Worm (Caenorhabditis elegans) whole organism, young adult: ENCODE results near the gene mua-6.

Source experiments
- B0019.2 ChIP-seq: fragments of 200-800 bp; sonication (Bioruptor generic); conservative IDR thresholded peaks from 2 replicates; pipeline ENCODE4 v1.3.6; 2022; ENCODE audit warnings: missing genetic modification reagents, missing genetic modification characterization, missing compliant biosample characterization
- B0035.1 ChIP-seq: sonication (generic microtip); optimal IDR thresholded peaks from 2 replicates; lab custom pipeline; 2016; ENCODE audit warnings: missing genetic modification characterization, mild to moderate bottlenecking, missing compliant biosample characterization, missing genotype, missing genetic modification reagents
- B0261.1 ChIP-seq: sonication (generic microtip); optimal IDR thresholded peaks from 2 replicates; lab custom pipeline; 2016; ENCODE audit warnings: mild to moderate bottlenecking, missing genetic modification characterization, moderate library complexity, missing compliant biosample characterization
- F22D6.2 ChIP-seq: sonication (generic microtip); optimal IDR thresholded peaks from 2 replicates; lab custom pipeline; 2016; ENCODE audit warnings: mild to moderate bottlenecking, missing genetic modification characterization, missing compliant biosample characterization
- F33H1.4 ChIP-seq: fragments of 200-800 bp; sonication (Bioruptor generic); IDR thresholded peaks from 2 replicates; pipeline ENCODE4 v1.3.6; 2022; ENCODE audit warnings: missing genetic modification reagents, missing genetic modification characterization, missing compliant biosample characterization
- F37B4.10 ChIP-seq: fragments of 200-800 bp; sonication (Bioruptor generic); IDR thresholded peaks from 2 replicates; pipeline ENCODE4 v1.3.6; 2022; ENCODE audit warnings: missing genetic modification characterization, missing compliant biosample characterization
- F49E8.2 ChIP-seq: sonication (generic microtip); optimal IDR thresholded peaks from 3 replicates; lab custom pipeline; 2017; ENCODE audit warnings: missing genetic modification characterization, mild to moderate bottlenecking, missing compliant biosample characterization, antibody characterized with exemption, moderate library complexity; ENCODE audit not compliant: insufficient read depth
- F52B5.7 ChIP-seq: sonication (generic microtip); optimal IDR thresholded peaks from 2 replicates; lab custom pipeline; 2016; ENCODE audit warnings: mild to moderate bottlenecking, missing genetic modification characterization, missing compliant biosample characterization
- Y56A3A.18 ChIP-seq: fragments of 200-800 bp; sonication (Bioruptor generic); IDR thresholded peaks from 2 replicates; pipeline ENCODE4 v1.3.6; 2022; ENCODE audit warnings: missing genetic modification reagents, missing genetic modification characterization, missing compliant biosample characterization
- Y79H2A.3 ChIP-seq: fragments of 200-800 bp; sonication (Bioruptor generic); conservative IDR thresholded peaks from 2 replicates; pipeline ENCODE4 v1.3.6; 2022; ENCODE audit warnings: missing genetic modification reagents, missing genetic modification characterization, missing compliant biosample characterization
- ZK185.1 ChIP-seq: sonication (generic microtip); optimal IDR thresholded peaks from 2 replicates; lab custom pipeline; 2016; ENCODE audit warnings: mild to moderate bottlenecking, missing genetic modification characterization, missing compliant biosample characterization; ENCODE audit not compliant: poor library complexity, severe bottlenecking
- ama-1 ChIP-seq, 3 experiments: fragments of 150-350 bp in 1 of 3; sonication (generic microtip) in 2 of 3; optimal IDR thresholded peaks; 2 replicates each; lab custom pipeline; 2014 to 2018; ENCODE audit warnings: missing biosample characterization in 2 of 3, missing genetic modification characterization in 2 of 3, missing genetic modification reagents in 2 of 3
- aptf-2 ChIP-seq: fragments of 200-800 bp; sonication (Bioruptor generic); conservative IDR thresholded peaks from 2 replicates; pipeline ENCODE4 v1.3.6; 2022; ENCODE audit warnings: missing genetic modification reagents, missing genetic modification characterization, missing compliant biosample characterization
- attf-3 ChIP-seq: fragments of 200-800 bp; sonication (Bioruptor generic); conservative IDR thresholded peaks from 2 replicates; pipeline ENCODE4 v1.3.6; 2022; ENCODE audit warnings: missing genetic modification reagents, missing genetic modification characterization, missing compliant biosample characterization
- attf-5 ChIP-seq: fragments of 200-800 bp; sonication (Bioruptor generic); optimal IDR thresholded peaks from 2 replicates; lab custom pipeline; 2018; ENCODE audit warnings: mild to moderate bottlenecking, missing genetic modification characterization, missing compliant biosample characterization
- attf-6 ChIP-seq: fragments of 200-800 bp; sonication (Bioruptor generic); IDR thresholded peaks from 2 replicates; pipeline ENCODE4 v1.3.6; 2022; ENCODE audit warnings: missing genetic modification reagents, missing genetic modification characterization, missing compliant biosample characterization
- ceh-100 ChIP-seq: fragments of 200-800 bp; sonication (Bioruptor generic); IDR thresholded peaks from 2 replicates; pipeline ENCODE4 v1.3.6; 2022; ENCODE audit warnings: missing genetic modification reagents, missing genetic modification characterization, missing compliant biosample characterization
- ceh-27 ChIP-seq: fragments of 200-800 bp; sonication (Bioruptor generic); optimal IDR thresholded peaks from 2 replicates; lab custom pipeline; 2018; ENCODE audit warnings: mild to moderate bottlenecking, missing genetic modification characterization, moderate library complexity, missing compliant biosample characterization
- chd-7 ChIP-seq: sonication (generic microtip); optimal IDR thresholded peaks from 2 replicates; lab custom pipeline; 2016; ENCODE audit warnings: mild to moderate bottlenecking, missing genetic modification characterization, moderate library complexity, missing compliant biosample characterization
- efl-1 ChIP-seq: fragments of 150-350 bp; optimal IDR thresholded peaks from 2 replicates; lab custom pipeline; 2014; ENCODE audit warnings: missing biosample characterization, missing genetic modification reagents, missing genetic modification characterization
- egl-44 ChIP-seq: fragments of 200-800 bp; sonication (Bioruptor generic); IDR thresholded peaks from 2 replicates; pipeline ENCODE4 v1.3.6; 2022; ENCODE audit warnings: missing genetic modification reagents, missing genetic modification characterization, missing compliant biosample characterization
- gei-17 ChIP-seq: fragments of 200-800 bp; sonication (Bioruptor generic); optimal IDR thresholded peaks from 2 replicates; lab custom pipeline; 2018; ENCODE audit warnings: mild to moderate bottlenecking, missing genetic modification characterization, missing compliant biosample characterization
- hlh-26 ChIP-seq: fragments of 200-800 bp; sonication (Bioruptor generic); conservative IDR thresholded peaks from 2 replicates; pipeline ENCODE4 v1.3.6; 2022; ENCODE audit warnings: missing genetic modification reagents, missing genetic modification characterization, missing compliant biosample characterization
- hmg-20 ChIP-seq: fragments of 200-800 bp; sonication (Bioruptor generic); IDR thresholded peaks from 2 replicates; pipeline ENCODE4 v1.3.6; 2022; ENCODE audit warnings: missing genetic modification reagents, missing genetic modification characterization, missing compliant biosample characterization
- hrde-1 ChIP-seq: sonication (generic microtip); optimal IDR thresholded peaks from 2 replicates; lab custom pipeline; 2016; ENCODE audit warnings: missing genetic modification characterization, mild to moderate bottlenecking, missing compliant biosample characterization, moderate library complexity, missing genotype, missing genetic modification reagents, borderline replicate concordance
- hsf-1 ChIP-seq: fragments of 200-800 bp; sonication (Bioruptor generic); IDR thresholded peaks from 2 replicates; pipeline ENCODE4 v1.3.6; 2022; ENCODE audit warnings: missing genetic modification reagents, missing genetic modification characterization, missing compliant biosample characterization
- lir-1 ChIP-seq: fragments of 200-800 bp; sonication (Bioruptor generic); conservative IDR thresholded peaks from 2 replicates; pipeline ENCODE4 v1.3.6; 2022; ENCODE audit warnings: missing genetic modification reagents, missing genetic modification characterization, missing compliant biosample characterization
- lsl-1 ChIP-seq: fragments of 200-800 bp; sonication (Bioruptor generic); optimal IDR thresholded peaks from 2 replicates; lab custom pipeline; 2018; ENCODE audit warnings: mild to moderate bottlenecking, missing genetic modification characterization, moderate library complexity, missing compliant biosample characterization
- madf-10 ChIP-seq: sonication (generic microtip); optimal IDR thresholded peaks from 2 replicates; lab custom pipeline; 2016; ENCODE audit warnings: mild to moderate bottlenecking, missing genetic modification characterization, missing compliant biosample characterization
- madf-8 ChIP-seq: fragments of 200-800 bp; sonication (Bioruptor generic); conservative IDR thresholded peaks from 2 replicates; pipeline ENCODE4 v1.3.6; 2022; ENCODE audit warnings: missing genetic modification reagents, missing genetic modification characterization, missing compliant biosample characterization
- mcd-1 ChIP-seq: fragments of 200-800 bp; sonication (Bioruptor generic); IDR thresholded peaks from 2 replicates; pipeline ENCODE4 v1.3.6; 2022; ENCODE audit warnings: missing genetic modification reagents, missing genetic modification characterization, missing compliant biosample characterization
- nfya-1 ChIP-seq: sonication (generic microtip); optimal IDR thresholded peaks from 2 replicates; lab custom pipeline; 2017; ENCODE audit warnings: antibody characterized with exemption, missing compliant biosample characterization, missing genetic modification characterization, borderline replicate concordance; ENCODE audit not compliant: insufficient read depth
- nfyb-1 ChIP-seq: fragments of 200-800 bp; sonication (Bioruptor generic); IDR thresholded peaks from 2 replicates; pipeline ENCODE4 v1.3.6; 2022; ENCODE audit warnings: missing genetic modification reagents, missing genetic modification characterization, missing compliant biosample characterization
- nhr-120 ChIP-seq: fragments of 200-800 bp; sonication (Bioruptor generic); IDR thresholded peaks from 2 replicates; pipeline ENCODE4 v1.3.6; 2022; ENCODE audit warnings: missing genetic modification characterization, missing compliant biosample characterization
- sdz-38 ChIP-seq: sonication (generic microtip); optimal IDR thresholded peaks from 2 replicates; lab custom pipeline; 2016; ENCODE audit warnings: missing genotype, missing genetic modification characterization, missing compliant biosample characterization
- sea-2 ChIP-seq: fragments of 200-800 bp; sonication (Bioruptor generic); IDR thresholded peaks from 2 replicates; pipeline ENCODE4 v1.3.6; 2022; ENCODE audit warnings: missing genetic modification characterization, missing compliant biosample characterization
- snpc-1.3 ChIP-seq: sonication (generic microtip); optimal IDR thresholded peaks from 2 replicates; lab custom pipeline; 2017; ENCODE audit warnings: missing genetic modification characterization, mild to moderate bottlenecking, missing compliant biosample characterization, antibody characterized with exemption, moderate library complexity, missing genotype, missing genetic modification reagents; ENCODE audit not compliant: insufficient read depth
- snpc-3.4 ChIP-seq: sonication (generic microtip); optimal IDR thresholded peaks from 2 replicates; lab custom pipeline; 2017; ENCODE audit warnings: missing genetic modification characterization, mild to moderate bottlenecking, missing compliant biosample characterization, antibody characterized with exemption, moderate library complexity, missing genotype, missing genetic modification reagents
- snpc-4 ChIP-seq, 5 experiments: fragments of 150-350 bp in 1 of 5; sonication (generic microtip) in 4 of 5; optimal IDR thresholded peaks; 2 replicates each; lab custom pipeline; 2014 to 2018; ENCODE audit warnings: missing genetic modification characterization in 5 of 5, missing biosample characterization in 3 of 5, antibody characterized with exemption in 2 of 5, mild to moderate bottlenecking in 2 of 5, missing compliant biosample characterization in 2 of 5, missing genotype in 2 of 5, moderate library complexity in 2 of 5, missing genetic modification reagents in 1 of 5
- tbp1 ChIP-seq: fragments of 200-800 bp; sonication (Bioruptor generic); optimal IDR thresholded peaks from 2 replicates; lab custom pipeline; 2018; ENCODE audit warnings: mild to moderate bottlenecking, missing genetic modification characterization, missing compliant biosample characterization
- tbx-9 ChIP-seq: sonication (generic microtip); optimal IDR thresholded peaks from 2 replicates; lab custom pipeline; 2016; ENCODE audit warnings: borderline replicate concordance, missing genetic modification characterization, inconsistent platforms, missing compliant biosample characterization
- tlf-1 ChIP-seq: fragments of 200-800 bp; sonication (Bioruptor generic); optimal IDR thresholded peaks from 2 replicates; lab custom pipeline; 2018; ENCODE audit warnings: mild to moderate bottlenecking, missing genetic modification characterization, missing compliant biosample characterization
- xnd-1 ChIP-seq: sonication (generic microtip); optimal IDR thresholded peaks from 2 replicates; lab custom pipeline; 2016; ENCODE audit warnings: missing genotype, missing genetic modification reagents, missing genetic modification characterization, missing compliant biosample characterization
- zfh-2 ChIP-seq: fragments of 200-800 bp; sonication (Bioruptor generic); conservative IDR thresholded peaks from 2 replicates; pipeline ENCODE4 v1.3.6; 2022; ENCODE audit warnings: missing genetic modification reagents, missing genetic modification characterization, missing compliant biosample characterization
- ztf-28 ChIP-seq: fragments of 200-800 bp; sonication (Bioruptor generic); IDR thresholded peaks from 2 replicates; pipeline ENCODE4 v1.3.6; 2022; ENCODE audit warnings: missing genetic modification reagents, missing genetic modification characterization, missing compliant biosample characterization
- ztf-6 ChIP-seq: fragments of 200-800 bp; sonication (Bioruptor generic); IDR thresholded peaks from 2 replicates; pipeline ENCODE4 v1.3.6; 2022; ENCODE audit warnings: missing genetic modification reagents, missing genetic modification characterization, missing compliant biosample characterization

mua-6 gene

ce11 chrX:16298173-16298572 lies 32.7 kb upstream of the mua-6 start (continued):
- TF ChIP-seq F49E8.2 (tag; lab: Kevin White, UChicago), result no peak
- TF ChIP-seq hmg-20, result 0 out of 2 replicates have a peak, but pooled peaks have one; percentile 37
- TF ChIP-seq snpc-1.3 (tag; lab: Kevin White, UChicago), result peak; percentile 59
- peak; percentile 79 for TF ChIP-seq nfyb-1 (GFP tag; lab: Robert Waterston, UW)
- no peak for TF ChIP-seq F33H1.4
- TF ChIP-seq xnd-1 (tag; lab: Kevin White, UChicago), result no peak
- peak; percentile 94 for TF ChIP-seq tbp1 (GFP tag; lab: Kevin White, UChicago)
- no peak for TF ChIP-seq ceh-100 (GFP tag; lab: Robert Waterston, UW)
- TF ChIP-seq hrde-1, result no peak
- TF ChIP-seq chd-7, result no peak
- TF ChIP-seq mcd-1, result peak; percentile 49; the same call in 1 of the 2 replicates
- peak; percentile 50 for TF ChIP-seq snpc-3.4 (tag; lab: Kevin White, UChicago)
- no peak for TF ChIP-seq tbx-9 (tag; lab: Kevin White, UChicago)
- TF ChIP-seq F52B5.7 (tag; lab: Kevin White, UChicago), result no peak
- TF ChIP-seq attf-6 (GFP tag; lab: Robert Waterston, UW), result no peak
- peak; percentile 46 for TF ChIP-seq snpc-4 (GFP tag; optimal IDR thresholded peaks at IDR 0.05; lab: Kevin White, UChicago)
- peak in 3 of 4 experiments; percentile 63 to 79 (median 73) for TF ChIP-seq snpc-4 (tag; optimal IDR thresholded peaks at IDR 0.05; lab: Kevin White, UChicago)
- TF ChIP-seq lsl-1, result no peak
- TF ChIP-seq ceh-27 (GFP tag; lab: Kevin White, UChicago), result peak; percentile 33
- peak; percentile 86 for TF ChIP-seq ZK185.1
- TF ChIP-seq ztf-6 (GFP tag; lab: Robert Waterston, UW), result no peak
- peak; percentile 88 for TF ChIP-seq B0261.1
- no peak for TF ChIP-seq sdz-38 (tag; lab: Kevin White, UChicago)
- no peak for TF ChIP-seq ztf-28 (GFP tag; lab: Robert Waterston, UW)
- TF ChIP-seq Y56A3A.18 (GFP tag; lab: Robert Waterston, UW), result no peak; the same call in 1 of the 2 replicates
- TF ChIP-seq Y79H2A.3 (GFP tag; lab: Robert Waterston, UW), result peak; percentile 58; the same call in 1 of the 2 replicates
- no peak for TF ChIP-seq ama-1 (optimal IDR thresholded peaks at IDR 0.05; lab: Kevin White, UChicago)
- TF ChIP-seq ama-1 (GFP tag; optimal IDR thresholded peaks at IDR 0.05; lab: Kevin White, UChicago), result peak; percentile 45 to 78
- no peak for TF ChIP-seq sea-2
- TF ChIP-seq zfh-2, result no peak
- TF ChIP-seq F37B4.10, result no peak
- no peak for TF ChIP-seq hlh-26
- peak; percentile 73; the same call in 1 of the 2 replicates for TF ChIP-seq egl-44 (GFP tag; lab: Robert Waterston, UW)
- peak; percentile 4 for TF ChIP-seq B0035.1 (tag; lab: Kevin White, UChicago)
- no peak for TF ChIP-seq tlf-1 (GFP tag; lab: Kevin White, UChicago)
- no peak for TF ChIP-seq nhr-120 (GFP tag; lab: Robert Waterston, UW)
- TF ChIP-seq aptf-2, result no peak
- TF ChIP-seq efl-1, result no peak
- peak; percentile 30; the same call in 1 of the 2 replicates for TF ChIP-seq attf-3 (GFP tag; lab: Robert Waterston, UW)
- TF ChIP-seq B0019.2 (GFP tag; lab: Robert Waterston, UW), result no peak
- TF ChIP-seq attf-5 (GFP tag; lab: Kevin White, UChicago), result peak; percentile 11
- no peak for TF ChIP-seq gei-17 (GFP tag; lab: Kevin White, UChicago)
- TF ChIP-seq hsf-1 (GFP tag; lab: Robert Waterston, UW), result no peak
- no peak for TF ChIP-seq lir-1 (GFP tag; lab: Robert Waterston, UW)
- peak; percentile 75 for TF ChIP-seq madf-10 (tag; lab: Kevin White, UChicago)
- TF ChIP-seq F22D6.2 (tag; lab: Kevin White, UChicago), result no peak
- no peak for TF ChIP-seq nfya-1
- no peak for TF ChIP-seq madf-8 (GFP tag; lab: Robert Waterston, UW)
